Fruit fly (Drosophila melanogaster): Measurements from ENCODE around the gene CG33784.

DNA sequence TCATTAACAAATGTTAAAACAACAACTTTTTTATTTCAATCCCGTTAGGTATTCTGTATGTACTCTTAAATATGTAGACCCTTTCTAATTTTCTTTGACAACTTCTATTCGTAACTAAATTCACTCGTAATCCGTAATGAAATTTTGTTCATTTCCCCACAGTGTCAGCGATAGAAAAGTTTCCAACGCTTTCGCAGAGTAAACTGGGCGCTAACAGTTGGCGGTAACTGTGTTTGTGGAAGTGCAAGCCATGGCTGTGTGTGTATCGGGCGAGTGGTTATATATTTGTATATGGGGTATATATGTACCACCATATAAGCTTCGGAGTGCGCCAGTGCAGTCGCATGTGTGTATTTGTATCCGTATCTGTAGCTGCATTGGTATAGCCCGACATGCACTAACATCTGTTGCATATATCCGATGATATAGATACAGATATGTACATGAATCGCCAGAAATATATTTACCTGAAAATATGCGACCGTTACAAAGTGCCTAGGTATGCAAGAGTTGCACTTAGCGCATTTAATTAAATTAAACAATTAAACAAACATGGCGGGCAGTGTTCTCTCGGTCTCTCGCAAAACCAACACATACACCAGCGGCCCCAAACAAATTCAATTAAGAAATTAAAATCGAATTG is 13.9 kb downstream of the CG33784 start:
- TF ChIP-seq CG32121 (GFP tag; IDR thresholded peaks at IDR 0.05) (no peak), rn (GFP tag; IDR thresholded peaks at IDR 0.05) (no peak), EcR (GFP tag; optimal IDR thresholded peaks at IDR 0.05) (peak; percentile 28), CG4496 (GFP tag; IDR thresholded peaks at IDR 0.05) (peak; percentile 53; the same call in 1 of the 3 replicates), CG10348 (GFP tag; IDR thresholded peaks at IDR 0.05) (no peak), CG9948 (tag; optimal IDR thresholded peaks at IDR 0.05) (no peak), Snoo (tag; optimal IDR thresholded peaks at IDR 0.05) (no peak), CG34367 (tag; optimal IDR thresholded peaks at IDR 0.05) (no peak), gl (tag; optimal IDR thresholded peaks at IDR 0.05) (no peak), CG8159 (tag; optimal IDR thresholded peaks at IDR 0.05) (no peak), CG15710 (tag; optimal IDR thresholded peaks at IDR 0.05) (peak; percentile 7), CG14655 (GFP tag; optimal IDR thresholded peaks at IDR 0.05) (no peak), fd96Ca (GFP tag; IDR thresholded peaks at IDR 0.05) (peak; percentile 9; the same call in 1 of the 3 replicates), D1 (tag; optimal IDR thresholded peaks at IDR 0.05) (no peak)

All from whole organism, pupa.